Fruit fly (Drosophila melanogaster): ENCODE results near the gene CG3106.

The CG3106 gene

dm6 chrX:9646022-9646421 lies 16.7 kb downstream of the CG3106 start (continued):
- TF ChIP-seq CG15696 (tag; optimal IDR thresholded peaks at IDR 0.05) (peak; percentile 90), ttk (GFP tag; IDR thresholded peaks at IDR 0.05) (peak; percentile 96), CG17568 (GFP tag; optimal IDR thresholded peaks at IDR 0.05) (peak; percentile 93), CG10267 (tag; optimal IDR thresholded peaks at IDR 0.05) (peak; percentile 90), jigr1 (GFP tag; IDR thresholded peaks at IDR 0.05) (peak; percentile 92), ranshi (GFP tag; IDR thresholded peaks at IDR 0.05) (peak; percentile 96), CG7839 (tag; optimal IDR thresholded peaks at IDR 0.05) (peak; percentile 97), hkb (optimal IDR thresholded peaks at IDR 0.05) (no peak), hkb (GFP tag; IDR thresholded peaks at IDR 0.05) (peak; percentile 99), CG4617 (GFP tag; optimal IDR thresholded peaks at IDR 0.05; ENCODE audit: borderline replicate concordance) (peak; percentile 92), scrt (GFP tag; optimal IDR thresholded peaks at IDR 0.05) (peak; percentile 89), CG11247 (GFP tag; IDR thresholded peaks at IDR 0.05) (peak; percentile 95), bbx (GFP tag; IDR thresholded peaks at IDR 0.05; ENCODE audit: partially characterized antibody) (no peak), zfh1 (GFP tag; IDR thresholded peaks at IDR 0.05) (peak; percentile 99), CG7556 (GFP tag; optimal IDR thresholded peaks at IDR 0.05) (peak; percentile 94), CG10654 (GFP tag; optimal IDR thresholded peaks at IDR 0.05) (peak; percentile 95), so (GFP tag; IDR thresholded peaks at IDR 0.05) (peak; percentile 98), CTCF (GFP tag; optimal IDR thresholded peaks at IDR 0.05) (peak; percentile 70), her (GFP tag; optimal IDR thresholded peaks at IDR 0.05) (peak; percentile 95), CG14667 (GFP tag; IDR thresholded peaks at IDR 0.05) (peak; percentile 97), CG16815 (GFP tag; optimal IDR thresholded peaks at IDR 0.05) (peak; percentile 90), Ada2b (GFP tag; IDR thresholded peaks at IDR 0.05) (peak; percentile 97), CG4707 (GFP tag; optimal IDR thresholded peaks at IDR 0.05) (peak; percentile 90), NC2β (GFP tag; optimal IDR thresholded peaks at IDR 0.05) (peak; percentile 97), CG1647 (GFP tag; optimal IDR thresholded peaks at IDR 0.05) (peak; percentile 97), CG15601 (tag; optimal IDR thresholded peaks at IDR 0.05) (peak; percentile 92), CG15514 (GFP tag; optimal IDR thresholded peaks at IDR 0.05) (peak; percentile 91), CG34224 (GFP tag; IDR thresholded peaks at IDR 0.05; ENCODE audit: partially characterized antibody) (no peak), gcm2 (GFP tag; optimal IDR thresholded peaks at IDR 0.05) (peak; percentile 94), CG8944 (GFP tag; optimal IDR thresholded peaks at IDR 0.05) (peak; percentile 98), sob (GFP tag; IDR thresholded peaks at IDR 0.05) (peak; percentile 98), CG6765 (GFP tag; optimal IDR thresholded peaks at IDR 0.05) (peak; percentile 89), pita (GFP tag; optimal IDR thresholded peaks at IDR 0.05) (no peak), CG9215 (GFP tag; IDR thresholded peaks at IDR 0.05) (peak; percentile 91), CG12769 (tag; optimal IDR thresholded peaks at IDR 0.05) (peak; percentile 93), Atf3 (GFP tag; optimal IDR thresholded peaks at IDR 0.05) (peak; percentile 98), CG3281 (GFP tag; optimal IDR thresholded peaks at IDR 0.05) (peak; percentile 93), B-H2 (GFP tag; optimal IDR thresholded peaks at IDR 0.05) (peak; percentile 85), CG12942 (GFP tag; optimal IDR thresholded peaks at IDR 0.05) (peak; percentile 96), ewg (GFP tag; optimal IDR thresholded peaks at IDR 0.05) (peak; percentile 91), Mes4 (GFP tag; optimal IDR thresholded peaks at IDR 0.05) (peak; percentile 96), org-1 (GFP tag; optimal IDR thresholded peaks at IDR 0.05) (peak; percentile 92), CG2202 (tag; optimal IDR thresholded peaks at IDR 0.05) (peak; percentile 90), Mrtf (GFP tag; IDR thresholded peaks at IDR 0.05) (peak; percentile 96), Blimp-1 (GFP tag; optimal IDR thresholded peaks at IDR 0.05) (peak; percentile 95), NfI (GFP tag; optimal IDR thresholded peaks at IDR 0.05) (peak; percentile 98), CG2120 (GFP tag; optimal IDR thresholded peaks at IDR 0.05) (peak; percentile 95), Kr (GFP tag; optimal IDR thresholded peaks at IDR 0.05) (peak; percentile 12), dati (GFP tag; IDR thresholded peaks at IDR 0.05) (peak; percentile 94), CG3407 (GFP tag; optimal IDR thresholded peaks at IDR 0.05) (peak; percentile 94), Max (GFP tag; optimal IDR thresholded peaks at IDR 0.05) (peak; percentile 94), tx (GFP tag; optimal IDR thresholded peaks at IDR 0.05) (peak; percentile 94)
